Fruit fly (Drosophila melanogaster) whole organism, pupa: ENCODE measurements around the gene mRpS23.

Experiments used
- CG10348 ChIP-seq: fragments of 200-800 bp; sonication (Bioruptor generic); IDR thresholded peaks from 2 replicates; pipeline ENCODE4 v1.3.6; 2022; ENCODE audit warnings: missing biosample characterization, missing genetic modification characterization
- CG12605 ChIP-seq: fragments of 200-800 bp; sonication (Bioruptor generic); IDR thresholded peaks from 2 replicates; pipeline ENCODE4 v1.3.6; 2022; ENCODE audit warnings: missing biosample characterization, missing genetic modification characterization
- CG13204 ChIP-seq: fragments of 200-800 bp; sonication (Bioruptor generic); optimal IDR thresholded peaks from 2 replicates; lab custom pipeline; 2018; ENCODE audit warnings: missing biosample characterization, mild to moderate bottlenecking, missing genetic modification characterization, moderate library complexity
- CG15710 ChIP-seq: fragments of 200-800 bp; sonication (Bioruptor generic); optimal IDR thresholded peaks from 2 replicates; lab custom pipeline; 2018; ENCODE audit warnings: missing biosample characterization, mild to moderate bottlenecking, missing genetic modification characterization, moderate library complexity
- CG17806 ChIP-seq: fragments of 200-800 bp; sonication (Bioruptor generic); optimal IDR thresholded peaks from 2 replicates; lab custom pipeline; 2018; ENCODE audit warnings: missing biosample characterization, mild to moderate bottlenecking, missing genetic modification characterization, moderate library complexity
- CG32121 ChIP-seq: fragments of 200-800 bp; sonication (Bioruptor generic); IDR thresholded peaks from 2 replicates; pipeline ENCODE4 v1.3.6; 2022; ENCODE audit warnings: missing biosample characterization, missing genetic modification characterization
- CG34367 ChIP-seq: fragments of 200-800 bp; sonication (Bioruptor generic); optimal IDR thresholded peaks from 2 replicates; lab custom pipeline; 2018; ENCODE audit warnings: missing biosample characterization, mild to moderate bottlenecking, missing genetic modification characterization
- CG4496 ChIP-seq: fragments of 200-800 bp; sonication (Bioruptor generic); IDR thresholded peaks from 3 replicates; pipeline ENCODE4 v1.3.6; 2022; ENCODE audit warnings: missing biosample characterization, missing genetic modification characterization
- CG8159 ChIP-seq: fragments of 200-800 bp; sonication (Bioruptor generic); optimal IDR thresholded peaks from 3 replicates; lab custom pipeline; 2018; ENCODE audit warnings: missing biosample characterization, mild to moderate bottlenecking, missing genetic modification characterization, moderate library complexity
- CG8301 ChIP-seq: fragments of 200-800 bp; sonication (Bioruptor generic); optimal IDR thresholded peaks from 2 replicates; lab custom pipeline; 2018; ENCODE audit warnings: missing biosample characterization, mild to moderate bottlenecking, missing genetic modification characterization
- CG9948 ChIP-seq: fragments of 200-800 bp; sonication (Bioruptor generic); optimal IDR thresholded peaks from 2 replicates; lab custom pipeline; 2018; ENCODE audit warnings: missing biosample characterization, mild to moderate bottlenecking, missing genetic modification characterization, moderate library complexity
- D1 ChIP-seq: fragments of 200-800 bp; sonication (Bioruptor generic); optimal IDR thresholded peaks from 2 replicates; lab custom pipeline; 2018; ENCODE audit warnings: missing biosample characterization, mild to moderate bottlenecking, missing genetic modification characterization, moderate library complexity
- EcR ChIP-seq: fragments of 200-800 bp; sonication (Bioruptor generic); optimal IDR thresholded peaks from 3 replicates; lab custom pipeline; 2019; ENCODE audit warnings: missing biosample characterization, missing genetic modification characterization, mild to moderate bottlenecking, moderate library complexity, missing genetic modification reagents
- Ets98B ChIP-seq: fragments of 200-800 bp; sonication (Bioruptor generic); IDR thresholded peaks from 2 replicates; pipeline ENCODE4 v1.3.6; 2022; ENCODE audit warnings: missing biosample characterization, missing genetic modification characterization
- Pif1A ChIP-seq: fragments of 200-800 bp; sonication (Bioruptor generic); optimal IDR thresholded peaks from 3 replicates; lab custom pipeline; 2016; ENCODE audit warnings: missing biosample characterization, missing genetic modification characterization
- Pif1B ChIP-seq: fragments of 200-800 bp; sonication (Bioruptor generic); optimal IDR thresholded peaks from 3 replicates; lab custom pipeline; 2016; ENCODE audit warnings: missing biosample characterization, missing genetic modification characterization
- Snoo ChIP-seq: fragments of 200-800 bp; sonication (Bioruptor generic); optimal IDR thresholded peaks from 3 replicates; lab custom pipeline; 2017; ENCODE audit warnings: missing biosample characterization, mild to moderate bottlenecking, missing genetic modification characterization, inconsistent platforms
- fd96Ca ChIP-seq: fragments of 200-800 bp; sonication (Bioruptor generic); IDR thresholded peaks from 3 replicates; pipeline ENCODE4 v1.3.6; 2022; ENCODE audit warnings: missing biosample characterization, missing genetic modification characterization
- gl ChIP-seq: fragments of 200-800 bp; sonication (Bioruptor generic); optimal IDR thresholded peaks from 2 replicates; lab custom pipeline; 2018; ENCODE audit warnings: missing biosample characterization, mild to moderate bottlenecking, missing genetic modification characterization
- rn ChIP-seq: fragments of 200-800 bp; sonication (Bioruptor generic); IDR thresholded peaks from 2 replicates; pipeline ENCODE4 v1.3.6; 2022; ENCODE audit warnings: missing biosample characterization, missing genetic modification characterization

mRpS23 gene

dm6 chr2L:13803805-13804560 is 30.9 kb downstream of the mRpS23 start:
- TF ChIP-seq CG4496 (GFP tag; lab: Robert Waterston, UW) (0 out of 3 replicates have a peak, but pooled peaks have one; percentile 22), CG34367 (no peak)

dm6 chr2L:13803032-13803661 is 31.7 kb downstream of the mRpS23 start, which contains the start of gene CAH1:
CAH1 (plus strand) TSS chr2L:13803626.
- TF ChIP-seq CG9948 (tag; lab: Kevin White, UChicago) (no peak), CG12605 (GFP tag; lab: Robert Waterston, UW) (no peak), CG10348 (GFP tag; lab: Robert Waterston, UW) (no peak), rn (GFP tag; lab: Robert Waterston, UW) (no peak), EcR (no peak), CG4496 (GFP tag; lab: Robert Waterston, UW) (no peak), D1 (tag; lab: Kevin White, UChicago) (no peak), CG15710 (tag; lab: Kevin White, UChicago) (no peak), gl (tag; lab: Kevin White, UChicago) (no peak), CG32121 (no peak), CG34367 (no peak), CG17806 (tag; lab: Kevin White, UChicago) (no peak)

DNA sequence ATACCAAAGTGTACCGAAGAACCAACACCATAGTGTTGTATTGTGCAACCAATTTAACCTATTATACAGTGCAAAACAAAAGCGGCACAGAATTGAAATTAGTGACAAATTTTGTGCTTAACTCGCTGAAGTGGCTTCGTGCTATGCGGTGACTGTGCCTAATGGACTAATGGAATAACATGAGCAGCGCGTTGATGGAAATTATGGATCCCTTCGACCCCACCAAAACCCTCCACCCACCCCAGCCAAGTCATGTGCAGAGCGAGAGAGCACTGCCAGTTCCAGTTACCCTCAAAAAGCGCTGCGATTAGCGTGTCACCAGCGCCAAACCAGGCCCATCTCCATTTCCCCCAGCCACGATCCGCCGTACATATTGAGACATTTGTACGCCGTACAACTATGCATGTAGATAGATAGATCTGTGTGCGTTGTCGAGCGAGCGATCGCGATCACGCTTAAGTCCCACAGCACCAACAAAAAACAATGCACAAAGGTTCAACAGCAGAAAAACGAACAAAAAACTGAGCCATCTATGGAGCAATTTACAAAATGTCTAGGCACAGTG is 32.7 kb downstream of the mRpS23 start:
- TF ChIP-seq CG12605 (GFP tag; lab: Robert Waterston, UW) (0 out of 2 replicates have a peak, but pooled peaks have one; percentile 52), CG15710 (tag; lab: Kevin White, UChicago) (no peak), CG32121 (no peak)

dm6 chr2L:13801166-13801565 is 33.7 kb downstream of the mRpS23 start:
- TF ChIP-seq CG4496 (GFP tag; lab: Robert Waterston, UW) (no peak), Snoo (tag; lab: Kevin White, UChicago) (no peak), fd96Ca (no peak), rn (GFP tag; lab: Robert Waterston, UW) (no peak), CG13204 (GFP tag; lab: Kevin White, UChicago) (no peak), CG17806 (tag; lab: Kevin White, UChicago) (no peak), Ets98B (no peak), CG9948 (tag; lab: Kevin White, UChicago) (no peak), gl (tag; lab: Kevin White, UChicago) (no peak), CG8301 (tag; lab: Kevin White, UChicago) (no peak), CG34367 (no peak), CG15710 (tag; lab: Kevin White, UChicago) (no peak), CG8159 (tag; lab: Kevin White, UChicago) (no peak), Pif1B (GFP tag; lab: Kevin White, UChicago) (no peak)

DNA sequence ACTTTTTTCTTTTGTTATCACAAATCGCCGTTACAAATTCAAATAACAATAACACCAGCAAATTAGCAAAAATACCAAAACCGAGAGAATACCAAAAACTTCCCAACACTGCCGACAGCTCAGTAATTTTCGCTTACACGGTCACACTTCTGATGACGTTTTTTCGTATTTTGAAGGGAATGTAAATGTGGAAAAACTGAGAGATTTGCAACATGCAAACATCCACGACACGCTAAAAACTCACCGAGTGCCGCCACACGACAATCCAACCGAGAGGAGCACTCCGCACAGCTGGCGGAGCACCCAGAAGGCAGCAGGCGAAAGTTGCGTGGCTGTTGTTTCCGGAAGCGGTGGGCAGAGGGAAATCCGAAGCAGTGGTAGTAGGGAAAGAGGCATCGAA is 41.5 kb downstream of the mRpS23 start, which contains the start of gene Sec71:
Gene Sec71 (plus strand): TSS at position 117 of the 400 bp plus-strand sequence.
- no peak for TF ChIP-seq CG17806 (tag; lab: Kevin White, UChicago)
- no peak for TF ChIP-seq CG8301 (tag; lab: Kevin White, UChicago)
- TF ChIP-seq CG32121 = no peak
- no peak for TF ChIP-seq CG12605 (GFP tag; lab: Robert Waterston, UW)
- no peak for TF ChIP-seq CG34367
- no peak for TF ChIP-seq CG8159 (tag; lab: Kevin White, UChicago)
- TF ChIP-seq gl (tag; lab: Kevin White, UChicago) = no peak
- TF ChIP-seq CG15710 (tag; lab: Kevin White, UChicago) = no peak
- no peak for TF ChIP-seq Snoo (tag; lab: Kevin White, UChicago)
- no peak for TF ChIP-seq D1 (tag; lab: Kevin White, UChicago)
- no peak for TF ChIP-seq Pif1A (GFP tag; lab: Kevin White, UChicago)
- TF ChIP-seq fd96Ca = no peak
- TF ChIP-seq CG4496 (GFP tag; lab: Robert Waterston, UW) = no peak; the same call in 2 of the 3 replicates
- no peak for TF ChIP-seq CG13204 (GFP tag; lab: Kevin White, UChicago)

DNA sequence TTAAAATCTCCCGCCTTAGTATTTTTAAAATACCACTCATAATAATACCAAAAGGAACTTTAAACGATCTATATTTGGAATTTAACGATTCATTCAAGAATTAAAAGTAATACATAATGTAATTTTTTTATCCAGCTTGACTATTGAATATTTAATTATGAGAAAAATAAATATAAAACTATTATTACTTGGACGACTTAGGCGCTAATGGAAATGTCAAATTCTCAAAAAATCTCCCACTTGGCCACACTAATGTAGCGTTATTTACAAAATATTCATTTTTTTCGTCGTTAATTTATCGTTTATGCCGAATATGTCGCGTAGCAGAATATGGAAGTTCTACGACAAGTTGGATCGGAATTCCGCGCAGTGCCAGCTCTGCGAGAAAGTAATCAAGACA is 44.2 kb downstream of the mRpS23 start, which contains the start of gene CG16863:
Gene CG16863 (plus strand): TSS at position 245 of the 400 bp plus-strand sequence.
- no peak for TF ChIP-seq fd96Ca
- TF ChIP-seq gl (tag; lab: Kevin White, UChicago) = no peak
- TF ChIP-seq CG4496 (GFP tag; lab: Robert Waterston, UW) = no peak
